Worm (Caenorhabditis elegans): ENCODE measurements around the gene scl-2.

- TF ChIP-seq lin-15B (tag; optimal IDR thresholded peaks at IDR 0.05): no peak
- TF ChIP-seq ama-1 (optimal IDR thresholded peaks at IDR 0.05): no peak
- no peak for TF ChIP-seq lin-39 (tag; optimal IDR thresholded peaks at IDR 0.05)
Measured at ce11 chrIV:13032153-13032552, 25.4 kb upstream of the scl-2 start.

Measured in whole organism, L3 larva.